Worm (Caenorhabditis elegans) whole organism, L4 larva: Measurements from ENCODE around the gene T11F9.1.

Experiments used
- ama-1 ChIP-seq: fragments of 150-350 bp; optimal IDR thresholded peaks from 2 replicates; lab custom pipeline; 2014; ENCODE audit warnings: inconsistent platforms, mixed read lengths
- daf-12 ChIP-seq: fragments of 150-350 bp; optimal IDR thresholded peaks from 2 replicates; lab custom pipeline; 2014; ENCODE audit warnings: missing biosample characterization, missing genetic modification reagents, missing genetic modification characterization
- lin-15B ChIP-seq: fragments of 150-350 bp; sonication (generic microtip); optimal IDR thresholded peaks from 3 replicates; lab custom pipeline; 2014; ENCODE audit warnings: missing biosample characterization, missing genetic modification characterization
- nhr-11 ChIP-seq: fragments of 150-350 bp; optimal IDR thresholded peaks from 2 replicates; lab custom pipeline; 2014; ENCODE audit warnings: missing biosample characterization, missing genetic modification characterization
- nhr-28 ChIP-seq: fragments of 150-350 bp; optimal IDR thresholded peaks from 2 replicates; lab custom pipeline; 2014; ENCODE audit warnings: missing biosample characterization, missing genetic modification characterization
- nhr-77 ChIP-seq: fragments of 150-350 bp; optimal IDR thresholded peaks from 2 replicates; lab custom pipeline; 2014; ENCODE audit warnings: missing biosample characterization, missing genetic modification characterization
- snpc-4 ChIP-seq: fragments of 150-350 bp; optimal IDR thresholded peaks from 2 replicates; lab custom pipeline; 2014; ENCODE audit warnings: missing biosample characterization, missing genetic modification characterization
- unc-130 ChIP-seq: sonication (generic microtip); optimal IDR thresholded peaks from 2 replicates; lab custom pipeline; 2016; ENCODE audit warnings: missing genetic modification reagents, missing genetic modification characterization, missing compliant biosample characterization
- unc-62 ChIP-seq, 3 experiments: fragments of 150-350 bp in 1 of 3; sonication (generic microtip); optimal IDR thresholded peaks in 2 of 3; peaks in 1 of 3; 1 replicate in 1 of 3; 2 replicates in 2 of 3; lab custom pipeline; 2014 to 2017; ENCODE audit warnings: missing biosample characterization in 3 of 3, missing genetic modification characterization in 3 of 3, missing genetic modification reagents in 3 of 3, missing genotype in 1 of 3
- zag-1 ChIP-seq: fragments of 150-350 bp; optimal IDR thresholded peaks from 2 replicates; lab custom pipeline; 2014; ENCODE audit warnings: missing biosample characterization, missing genetic modification characterization

DNA sequence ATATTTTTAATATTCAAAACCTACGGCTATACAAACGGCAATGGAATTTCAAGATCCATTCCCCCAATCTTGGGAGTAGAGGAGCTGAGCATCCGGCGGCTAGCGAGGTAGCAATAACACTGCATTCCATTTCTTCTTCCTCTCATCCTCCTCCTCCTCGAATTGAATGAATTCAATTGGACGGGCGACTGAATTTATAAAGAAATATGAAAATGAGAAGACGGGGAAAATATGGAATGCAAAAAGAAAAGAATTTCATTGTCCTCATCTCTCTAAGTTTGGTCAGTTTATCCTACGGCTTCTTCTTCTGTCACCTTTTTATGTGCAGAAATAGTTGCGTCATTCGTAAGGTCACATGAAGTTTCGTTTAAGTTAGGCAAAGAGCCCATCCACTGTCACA, 22.9 kb upstream of the T11F9.1 start:
- TF ChIP-seq snpc-4 (tag; lab: Kevin White, UChicago): no peak
- TF ChIP-seq nhr-11: no peak
- TF ChIP-seq ama-1: no peak
- no peak for TF ChIP-seq lin-15B (tag; lab: Kevin White, UChicago)
- TF ChIP-seq unc-62 (GFP tag; optimal IDR thresholded peaks at IDR 0.05 in 1 of 2; lab: Kevin White, UChicago): no peak
- TF ChIP-seq unc-62 (tag; optimal IDR thresholded peaks at IDR 0.05; lab: Kevin White, UChicago): no peak
- no peak for TF ChIP-seq daf-12
- no peak for TF ChIP-seq zag-1 (tag; lab: Kevin White, UChicago)
- no peak for TF ChIP-seq nhr-77 (tag; lab: Kevin White, UChicago)
- TF ChIP-seq unc-130 (GFP tag; lab: Kevin White, UChicago): no peak
- no peak for TF ChIP-seq nhr-28 (tag; lab: Kevin White, UChicago)
